Fruit fly (Drosophila melanogaster) S2 (cell line): Measurements from ENCODE around the gene CG5439.

Experiments
- CG8478 ChIP-seq: fragments of >200 bp; optimal IDR thresholded peaks from 2 replicates; lab custom pipeline; 2018
- CTCF ChIP-seq, 2 experiments: fragments of >200 bp; optimal IDR thresholded peaks; 2 replicates each; lab custom pipeline; 2018

- no peak for TF ChIP-seq CTCF (optimal IDR thresholded peaks at IDR 0.05; lab: Kevin White, UChicago)
- TF ChIP-seq CG8478 (lab: Kevin White, UChicago) = no peak
Measured at dm6 chr2L:13160227-13160626, 16.7 kb upstream of the CG5439 start, which contains the start of gene kmg.
